Worm (Caenorhabditis elegans) whole organism, L4/young adult: Measurements from ENCODE around the gene C33C12.7.

ENCODE experiments used
- W03F9.2 ChIP-seq: fragments of 150-350 bp; optimal IDR thresholded peaks from 2 replicates; lab custom pipeline; 2014; ENCODE audit warnings: missing biosample characterization, missing genetic modification characterization
- dao-5 ChIP-seq: sonication (generic microtip); optimal IDR thresholded peaks from 2 replicates; lab custom pipeline; 2016; ENCODE audit warnings: missing genotype, missing genetic modification characterization, moderate library complexity, missing compliant biosample characterization
- him-1 ChIP-seq: sonication (generic microtip); optimal IDR thresholded peaks from 2 replicates; lab custom pipeline; 2016; ENCODE audit warnings: missing genotype, missing genetic modification reagents, missing genetic modification characterization, missing compliant biosample characterization

DNA sequence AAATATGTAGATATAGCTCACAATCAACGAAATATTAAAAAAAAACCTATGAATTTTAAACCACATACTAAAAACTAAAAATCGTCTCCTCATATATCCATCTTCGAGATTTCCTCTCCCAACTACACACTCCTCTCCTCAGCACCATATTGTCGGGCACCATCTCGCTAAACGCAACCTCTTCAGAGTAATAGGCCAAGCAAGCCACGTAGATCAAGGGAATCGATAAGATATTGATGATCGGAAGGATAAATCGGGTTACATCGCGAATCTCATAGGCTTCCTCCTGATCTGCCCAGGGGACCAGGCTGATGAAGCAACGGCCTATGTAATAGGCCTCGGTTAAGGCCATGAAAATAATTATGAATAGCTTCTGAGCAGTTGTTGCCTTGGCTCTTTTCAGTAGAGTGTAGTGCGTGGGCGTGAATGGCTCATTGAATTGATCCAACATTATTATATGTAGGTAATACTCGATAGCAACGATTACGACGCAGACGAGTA is 24.7 kb downstream of the C33C12.7 start, which contains the start of the genes C40A11.7 and C40A11.8:
- TF ChIP-seq him-1 = no peak
- no peak for TF ChIP-seq W03F9.2 (tag; lab: Kevin White, UChicago)
- TF ChIP-seq dao-5 (tag; lab: Kevin White, UChicago) = no peak
